Worm (Caenorhabditis elegans) whole organism, young adult: ENCODE data around the gene abu-1.

Source experiments
- ama-1 ChIP-seq, 3 experiments: fragments of 150-350 bp in 1 of 3; sonication (generic microtip) in 2 of 3; optimal IDR thresholded peaks; 2 replicates each; lab custom pipeline; 2014 to 2018; ENCODE audit warnings: missing biosample characterization in 2 of 3, missing genetic modification characterization in 2 of 3, missing genetic modification reagents in 2 of 3
- ceh-27 ChIP-seq: fragments of 200-800 bp; sonication (Bioruptor generic); optimal IDR thresholded peaks from 2 replicates; lab custom pipeline; 2018; ENCODE audit warnings: mild to moderate bottlenecking, missing genetic modification characterization, moderate library complexity, missing compliant biosample characterization
- lin-35 ChIP-seq, 3 experiments: fragments of 150-350 bp in 2 of 3; sonication (generic microtip) in 1 of 3; optimal IDR thresholded peaks; 2 replicates each; lab custom pipeline; 2014 to 2018; ENCODE audit warnings: missing biosample characterization in 3 of 3, missing genetic modification characterization in 3 of 3, missing genetic modification reagents in 3 of 3
- sea-2 ChIP-seq: fragments of 200-800 bp; sonication (Bioruptor generic); IDR thresholded peaks from 2 replicates; pipeline ENCODE4 v1.3.6; 2022; ENCODE audit warnings: missing genetic modification characterization, missing compliant biosample characterization
- snpc-1.3 ChIP-seq: sonication (generic microtip); optimal IDR thresholded peaks from 2 replicates; lab custom pipeline; 2017; ENCODE audit warnings: missing genetic modification characterization, mild to moderate bottlenecking, missing compliant biosample characterization, antibody characterized with exemption, moderate library complexity, missing genotype, missing genetic modification reagents; ENCODE audit not compliant: insufficient read depth

DNA sequence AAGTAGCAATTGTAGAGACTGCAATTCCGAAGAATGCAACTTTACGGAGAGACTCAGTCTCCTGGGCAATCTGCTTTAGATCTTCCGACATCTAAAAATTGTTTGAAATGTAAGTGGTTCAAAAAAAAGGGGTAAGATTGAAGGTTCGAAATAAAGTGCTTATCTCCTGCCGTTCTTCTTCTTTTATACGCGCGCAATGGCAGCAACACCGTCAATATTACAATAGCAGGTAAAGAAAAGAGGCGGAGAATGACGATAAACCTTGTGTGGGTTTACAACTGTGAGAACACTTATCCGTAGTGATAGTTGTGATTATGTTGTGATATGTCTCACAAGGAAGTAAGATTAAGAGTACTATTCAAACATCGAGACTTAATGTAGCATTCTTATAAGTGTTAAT is 40.2 kb upstream of the abu-1 start, which contains the start of gene col-13:
- TF ChIP-seq lin-35 (GFP tag; optimal IDR thresholded peaks at IDR 0.05; lab: Kevin White, UChicago) (no peak), ceh-27 (no peak), snpc-1.3 (tag; lab: Kevin White, UChicago) (no peak), ama-1 (optimal IDR thresholded peaks at IDR 0.05; lab: Kevin White, UChicago) (no peak), ama-1 (GFP tag; optimal IDR thresholded peaks at IDR 0.05; lab: Kevin White, UChicago) (no peak), sea-2 (GFP tag; lab: Robert Waterston, UW) (no peak)
